Fruit fly (Drosophila melanogaster): ENCODE measurements around the gene CG11122.

Gene CG11122

DNA sequence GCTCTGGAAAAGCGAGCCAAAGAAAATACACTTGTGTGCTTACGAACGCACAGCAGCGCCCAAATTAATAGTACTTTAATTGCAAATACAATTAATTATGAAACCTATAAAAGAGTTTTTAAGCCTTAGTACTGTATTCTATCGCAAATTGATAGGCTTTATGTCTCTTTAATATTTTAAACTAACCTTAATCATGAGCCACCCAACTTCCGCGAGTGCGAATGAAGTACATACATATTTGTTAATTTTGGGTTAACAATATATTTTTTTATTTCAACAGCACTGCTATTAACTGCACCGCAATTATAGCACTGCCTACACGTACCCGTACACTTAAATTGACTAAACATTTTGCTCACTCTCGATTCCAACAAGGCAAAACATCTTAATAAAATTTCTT is 43.3 kb downstream of the CG11122 start (continued):
- TF ChIP-seq lz (GFP tag; optimal IDR thresholded peaks at IDR 0.05) (no peak), Ets96B (tag; optimal IDR thresholded peaks at IDR 0.05) (peak; percentile 34), CG8632 (GFP tag; optimal IDR thresholded peaks at IDR 0.05) (no peak), Met (GFP tag; optimal IDR thresholded peaks at IDR 0.05) (no peak), Eip78C (GFP tag) (peak; percentile 80), achi (GFP tag; optimal IDR thresholded peaks at IDR 0.05) (peak; percentile 49), Hr38 (GFP tag; optimal IDR thresholded peaks at IDR 0.05) (no peak), fkh (GFP tag; optimal IDR thresholded peaks at IDR 0.05) (no peak), salr (GFP tag; optimal IDR thresholded peaks at IDR 0.05) (peak; percentile 16 to 22), Sox102F (GFP tag; optimal IDR thresholded peaks at IDR 0.05) (peak; percentile 9), CG6276 (GFP tag; optimal IDR thresholded peaks at IDR 0.05) (peak; percentile 56), ss (GFP tag; optimal IDR thresholded peaks at IDR 0.05) (no peak), Smox (GFP tag; optimal IDR thresholded peaks at IDR 0.05) (peak; percentile 9), CG6854 (GFP tag; optimal IDR thresholded peaks at IDR 0.05) (no peak), CG10669 (GFP tag; optimal IDR thresholded peaks at IDR 0.05) (peak; percentile 60), topi (GFP tag; optimal IDR thresholded peaks at IDR 0.05) (peak; percentile 30), CG8319 (GFP tag; optimal IDR thresholded peaks at IDR 0.05) (no peak), svp (GFP tag) (peak; percentile 51), CG34406 (GFP tag; optimal IDR thresholded peaks at IDR 0.05) (peak; percentile 32), CG11762 (GFP tag; optimal IDR thresholded peaks at IDR 0.05; ENCODE audit: insufficient read depth) (peak; percentile 30), Lpt (GFP tag; optimal IDR thresholded peaks at IDR 0.05) (peak; percentile 6), cyc (GFP tag; optimal IDR thresholded peaks at IDR 0.05) (peak; percentile 26), CG7368 (GFP tag; optimal IDR thresholded peaks at IDR 0.05) (no peak), CG16779 (tag; optimal IDR thresholded peaks at IDR 0.05) (no peak), CG6163 (GFP tag; IDR thresholded peaks at IDR 0.05) (0 out of 3 replicates have a peak, but pooled peaks have one; percentile 48)

DNA sequence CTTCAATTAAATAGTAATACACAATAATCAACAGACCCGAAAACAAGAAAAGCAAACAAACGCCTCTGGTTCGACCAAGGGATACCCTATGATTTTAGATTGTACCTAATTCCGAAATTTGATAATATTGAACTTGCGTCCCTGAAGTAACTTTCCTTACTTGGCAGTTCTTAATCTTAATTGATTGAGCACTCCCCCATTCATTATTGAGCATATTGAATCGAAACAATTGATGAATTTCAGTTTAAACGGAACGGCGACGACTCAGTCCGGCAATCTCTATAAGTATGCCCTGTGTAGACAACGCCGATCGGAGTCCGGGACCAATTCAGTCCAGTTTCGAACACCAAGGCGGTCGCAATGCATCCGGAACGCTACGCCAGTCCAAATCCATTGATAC is 58.3 kb downstream of the CG11122 start, which contains the start of gene CG15203:
Gene CG15203, plus strand, starts transcription at position 301 of the 400 bp plus-strand sequence.
- TF ChIP-seq svp (GFP tag): peak; percentile 37
- TF ChIP-seq CG11294 (GFP tag; IDR thresholded peaks at IDR 0.05): no peak

DNA sequence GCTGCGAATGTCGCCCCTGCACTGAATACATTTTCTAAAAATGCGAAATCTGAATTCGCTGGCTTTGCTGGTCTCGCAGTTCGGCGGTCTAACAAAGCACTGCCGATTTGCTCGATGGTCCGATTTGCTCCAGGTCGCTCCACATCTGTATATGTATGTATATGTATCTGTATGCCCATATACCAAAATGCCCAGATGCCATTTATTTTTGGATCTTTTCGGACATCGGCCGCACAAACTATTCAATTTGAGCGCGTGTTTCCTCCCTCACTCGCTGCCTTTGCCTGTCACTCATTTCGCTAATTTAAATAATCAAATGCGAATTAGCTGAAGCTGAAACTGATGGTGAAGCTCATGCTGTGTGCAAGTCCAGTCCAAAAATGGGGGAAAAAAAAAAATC is 61.5 kb downstream of the CG11122 start, which contains the start of gene CG1537:
Gene CG1537, minus strand, starts transcription at position 101 of the 400 bp plus-strand sequence.
- no peak for TF ChIP-seq Sox15 (GFP tag; optimal IDR thresholded peaks at IDR 0.05)
- TF ChIP-seq salr (GFP tag; optimal IDR thresholded peaks at IDR 0.05): no peak
- TF ChIP-seq CG31627 (GFP tag; optimal IDR thresholded peaks at IDR 0.05): no peak
- no peak for TF ChIP-seq Eip93F (GFP tag; optimal IDR thresholded peaks at IDR 0.05)
- no peak for TF ChIP-seq CG7368 (GFP tag; optimal IDR thresholded peaks at IDR 0.05)
- no peak for TF ChIP-seq CG8632 (GFP tag; optimal IDR thresholded peaks at IDR 0.05)
- TF ChIP-seq dsx (GFP tag; optimal IDR thresholded peaks at IDR 0.05; ENCODE audit: poor library complexity, severe bottlenecking): no peak
- TF ChIP-seq Hr4 (GFP tag; optimal IDR thresholded peaks at IDR 0.05): no peak
- no peak for TF ChIP-seq CG3919 (GFP tag; optimal IDR thresholded peaks at IDR 0.05)
